Fruit fly (Drosophila melanogaster) whole organism, embryonic: ENCODE measurements around the gene glob1.
A peak's percentile ranks its signal among the peaks of the same experiment; 100 is the strongest.

Experiments used
- CG10462 ChIP-seq: fragments of 200-800 bp; sonication (Bioruptor generic); optimal IDR thresholded peaks from 2 replicates; lab custom pipeline; 2016; ENCODE audit warnings: missing biosample characterization, missing genetic modification characterization
- CG13424 ChIP-seq: fragments of 200-800 bp; sonication (Bioruptor generic); optimal IDR thresholded peaks from 2 replicates; lab custom pipeline; 2019; ENCODE audit warnings: missing biosample characterization, mild to moderate bottlenecking, missing genetic modification characterization, moderate library complexity
- CG14710 ChIP-seq: fragments of 200-800 bp; sonication (Bioruptor generic); optimal IDR thresholded peaks from 3 replicates; lab custom pipeline; 2019; ENCODE audit warnings: missing biosample characterization, mild to moderate bottlenecking, missing genetic modification characterization, moderate library complexity
- CG16813 ChIP-seq: fragments of 200-800 bp; sonication (Bioruptor generic); IDR thresholded peaks from 3 replicates; pipeline ENCODE4 v1.3.6; 2022; ENCODE audit warnings: missing biosample characterization, missing genetic modification characterization; ENCODE audit not compliant: partially characterized antibody
- CG17829 ChIP-seq: fragments of 200-800 bp; optimal IDR thresholded peaks from 2 replicates; lab custom pipeline; 2019; ENCODE audit warnings: missing biosample characterization, mild to moderate bottlenecking, missing genetic modification characterization, moderate library complexity
- CG2116 ChIP-seq: fragments of 200-800 bp; sonication (Bioruptor generic); optimal IDR thresholded peaks from 3 replicates; lab custom pipeline; 2018; ENCODE audit warnings: missing biosample characterization, mild to moderate bottlenecking, missing genetic modification characterization
- CG2120 ChIP-seq: fragments of 200-800 bp; sonication (Bioruptor generic); optimal IDR thresholded peaks from 3 replicates; lab custom pipeline; 2016; ENCODE audit warnings: missing biosample characterization, missing genetic modification characterization
- CG31441 ChIP-seq: fragments of 200-800 bp; sonication (Bioruptor generic); IDR thresholded peaks from 2 replicates; pipeline ENCODE4 v1.3.6; 2022; ENCODE audit warnings: missing biosample characterization, missing genetic modification characterization
- CG7357 ChIP-seq: fragments of 200-800 bp; sonication (Bioruptor generic); IDR thresholded peaks from 3 replicates; pipeline ENCODE4 v1.3.6; 2022; ENCODE audit warnings: missing biosample characterization, missing genetic modification characterization
- CG7987 ChIP-seq: fragments of 200-800 bp; sonication (Bioruptor generic); optimal IDR thresholded peaks from 2 replicates; lab custom pipeline; 2018; ENCODE audit warnings: missing biosample characterization, mild to moderate bottlenecking, missing genetic modification characterization, moderate library complexity
- CG8924 ChIP-seq: fragments of 200-800 bp; optimal IDR thresholded peaks from 3 replicates; lab custom pipeline; 2019; ENCODE audit warnings: missing biosample characterization, mild to moderate bottlenecking, missing genetic modification characterization, moderate library complexity
- CG9797 ChIP-seq: fragments of 200-800 bp; sonication (Bioruptor generic); optimal IDR thresholded peaks from 3 replicates; lab custom pipeline; 2018; ENCODE audit warnings: missing biosample characterization, mild to moderate bottlenecking, missing genetic modification characterization
- E2f2 ChIP-seq: fragments of 200-800 bp; sonication (Bioruptor generic); IDR thresholded peaks from 2 replicates; pipeline ENCODE4 v1.3.6; 2022; ENCODE audit warnings: missing biosample characterization, missing genetic modification characterization
- Ets97D ChIP-seq: fragments of 200-800 bp; sonication (Bioruptor generic); optimal IDR thresholded peaks from 3 replicates; lab custom pipeline; 2016; ENCODE audit warnings: missing biosample characterization, missing genetic modification characterization
- Hey ChIP-seq: fragments of 200-800 bp; sonication (Bioruptor generic); optimal IDR thresholded peaks from 3 replicates; lab custom pipeline; 2018; ENCODE audit warnings: missing biosample characterization, mild to moderate bottlenecking, missing genetic modification characterization
- Hmr ChIP-seq: fragments of 200-800 bp; sonication (Bioruptor generic); optimal IDR thresholded peaks from 3 replicates; lab custom pipeline; 2017; ENCODE audit warnings: mild to moderate bottlenecking, missing biosample characterization, missing genetic modification reagents, missing genetic modification characterization
- Max ChIP-seq: fragments of 200-800 bp; sonication (Bioruptor generic); optimal IDR thresholded peaks from 2 replicates; lab custom pipeline; 2016; ENCODE audit warnings: missing biosample characterization, mild to moderate bottlenecking, missing genetic modification characterization
- Med ChIP-seq: fragments of 200-800 bp; sonication (Bioruptor generic); peaks from one replicate; lab custom pipeline; 2016; ENCODE audit warnings: missing biosample characterization, missing genetic modification characterization, mild to moderate bottlenecking, inconsistent platforms, moderate library complexity
- Myb ChIP-seq: fragments of 200-800 bp; sonication (Bioruptor generic); optimal IDR thresholded peaks from 2 replicates; lab custom pipeline; 2016; ENCODE audit warnings: missing biosample characterization, missing genetic modification characterization
- Scr ChIP-seq: fragments of 200-800 bp; sonication (Bioruptor generic); IDR thresholded peaks from 2 replicates; pipeline ENCODE4 v1.3.6; 2022; ENCODE audit warnings: missing biosample characterization, missing genetic modification characterization; ENCODE audit not compliant: partially characterized antibody
- Sin3A ChIP-seq: fragments of >200 bp; optimal IDR thresholded peaks from 2 replicates; lab custom pipeline; 2018
- Sry-δ ChIP-seq: fragments of 200-800 bp; sonication (Bioruptor generic); optimal IDR thresholded peaks from 2 replicates; lab custom pipeline; 2016; ENCODE audit warnings: missing biosample characterization, missing genetic modification characterization
- Stat92E ChIP-seq, 3 experiments: fragments of >200 bp in 2 of 3; fragments of 200-800 bp in 1 of 3; sonication (Bioruptor generic) in 1 of 3; optimal IDR thresholded peaks; 2 replicates each; lab custom pipeline; 2017 to 2019; ENCODE audit warnings: missing biosample characterization in 3 of 3, missing genetic modification characterization in 3 of 3, mild to moderate bottlenecking in 1 of 3, moderate library complexity in 1 of 3
- TFAM ChIP-seq: fragments of 200-800 bp; sonication (Bioruptor generic); optimal IDR thresholded peaks from 2 replicates; lab custom pipeline; 2017; ENCODE audit warnings: missing biosample characterization, missing genetic modification characterization, inconsistent platforms
- YL-1 ChIP-seq: fragments of 200-800 bp; sonication (Bioruptor generic); optimal IDR thresholded peaks from 3 replicates; lab custom pipeline; 2017; ENCODE audit warnings: missing biosample characterization, mild to moderate bottlenecking, missing genetic modification characterization
- crp ChIP-seq, 2 experiments: fragments of 200-800 bp; sonication (Bioruptor generic); optimal IDR thresholded peaks; 2 replicates in 1 of 2; 3 replicates in 1 of 2; lab custom pipeline; 2017; ENCODE audit warnings: missing biosample characterization in 2 of 2, missing genetic modification characterization in 2 of 2, mild to moderate bottlenecking in 1 of 2, moderate library complexity in 1 of 2
- en ChIP-seq: fragments of 200-800 bp; sonication (Bioruptor generic); optimal IDR thresholded peaks from 2 replicates; lab custom pipeline; 2016; ENCODE audit warnings: missing biosample characterization, missing genetic modification characterization
- exex ChIP-seq: fragments of 200-800 bp; sonication (Bioruptor generic); optimal IDR thresholded peaks from 4 replicates; lab custom pipeline; 2018; ENCODE audit warnings: missing biosample characterization, mild to moderate bottlenecking, missing genetic modification characterization, moderate library complexity
- gfzf ChIP-seq: fragments of 200-800 bp; sonication (Bioruptor generic); optimal IDR thresholded peaks from 2 replicates; lab custom pipeline; 2016; ENCODE audit warnings: missing biosample characterization, mild to moderate bottlenecking, missing genetic modification characterization, moderate library complexity
- grau ChIP-seq: fragments of 200-800 bp; optimal IDR thresholded peaks from 3 replicates; lab custom pipeline; 2019; ENCODE audit warnings: missing biosample characterization, mild to moderate bottlenecking, missing genetic modification characterization, moderate library complexity
- gsb ChIP-seq: fragments of 200-800 bp; sonication (Bioruptor generic); IDR thresholded peaks from 2 replicates; pipeline ENCODE4 v1.3.6; 2022; ENCODE audit warnings: missing biosample characterization, missing genetic modification characterization
- ham ChIP-seq: fragments of 200-800 bp; sonication (Bioruptor generic); IDR thresholded peaks from 2 replicates; pipeline ENCODE4 v1.3.6; 2022; ENCODE audit warnings: missing biosample characterization, missing genetic modification characterization
- hkb ChIP-seq, 2 experiments: fragments of 200-800 bp in 1 of 2; fragments of >200 bp in 1 of 2; sonication (Bioruptor generic) in 1 of 2; IDR thresholded peaks in 1 of 2; optimal IDR thresholded peaks in 1 of 2; 2 replicates each; pipeline versions ENCODE4 v1.3.6 to Lab custom; 2017 to 2022; ENCODE audit warnings: missing biosample characterization in 1 of 2, missing genetic modification characterization in 1 of 2
- insv ChIP-seq, 2 experiments: fragments of 200-800 bp; sonication (Bioruptor generic); optimal IDR thresholded peaks; 3 replicates each; lab custom pipeline; 2016 to 2018; ENCODE audit warnings: missing biosample characterization in 2 of 2, missing genetic modification characterization in 2 of 2
- lilli ChIP-seq: fragments of 200-800 bp; sonication (Bioruptor generic); optimal IDR thresholded peaks from 3 replicates; lab custom pipeline; 2016; ENCODE audit warnings: missing biosample characterization, missing genetic modification characterization
- row ChIP-seq: fragments of 200-800 bp; sonication (Bioruptor generic); IDR thresholded peaks from 3 replicates; pipeline ENCODE4 v1.3.6; 2022; ENCODE audit warnings: missing biosample characterization, missing genetic modification characterization
- sim ChIP-seq: fragments of 200-800 bp; sonication (Bioruptor generic); IDR thresholded peaks from 2 replicates; pipeline ENCODE4 v1.3.6; 2022; ENCODE audit warnings: missing biosample characterization, missing genetic modification characterization
- slp2 ChIP-seq: fragments of 200-800 bp; sonication (Bioruptor generic); optimal IDR thresholded peaks from 2 replicates; lab custom pipeline; 2016; ENCODE audit warnings: missing biosample characterization, missing genetic modification characterization
- stwl ChIP-seq: fragments of 200-800 bp; sonication (Bioruptor generic); optimal IDR thresholded peaks from 3 replicates; lab custom pipeline; 2018; ENCODE audit warnings: missing biosample characterization, mild to moderate bottlenecking, missing genetic modification characterization, moderate library complexity
- zfh2 ChIP-seq: fragments of 200-800 bp; sonication (Bioruptor generic); optimal IDR thresholded peaks from 2 replicates; lab custom pipeline; 2016; ENCODE audit warnings: missing biosample characterization, missing genetic modification characterization

Gene glob1

DNA sequence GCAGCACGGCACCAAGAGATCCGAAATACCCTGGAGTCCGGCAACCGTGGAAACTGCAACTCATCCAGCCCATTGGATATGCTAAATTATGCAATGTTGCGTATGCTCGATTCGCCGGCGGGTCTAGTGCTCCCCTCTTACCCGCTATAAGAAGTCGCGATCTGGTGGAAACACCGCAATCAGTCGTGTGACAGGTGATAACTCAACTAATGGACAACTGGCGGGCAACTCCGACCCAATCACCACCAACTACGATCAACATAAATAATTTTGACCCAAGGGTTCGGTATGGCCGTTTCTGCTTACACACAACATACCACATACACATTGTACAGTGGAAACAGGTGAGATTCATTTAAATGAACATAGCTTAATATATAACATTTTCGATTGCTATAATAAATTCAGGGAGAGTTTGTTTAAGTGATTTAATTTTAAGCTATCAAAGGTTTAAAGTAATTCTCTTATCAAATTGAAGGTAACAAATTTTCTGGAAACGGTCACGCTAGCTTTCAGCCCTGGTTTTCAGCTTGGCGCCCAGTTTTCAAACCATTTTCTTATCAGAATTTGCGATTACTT, 47.2 kb downstream of the glob1 start, which contains the start of gene Hmt-1 (continued):
- TF ChIP-seq zfh2 (GFP tag; lab: Kevin White, UChicago) (no peak), crp (GFP tag; optimal IDR thresholded peaks at IDR 0.05; lab: Kevin White, UChicago) (peak in 1 of 2 experiments; percentile 32), Ets97D (GFP tag; lab: Kevin White, UChicago) (peak; percentile 58), CG10462 (GFP tag; lab: Kevin White, UChicago) (no peak), CG2120 (peak; percentile 31), hkb (optimal IDR thresholded peaks at IDR 0.05; lab: Kevin White, UChicago) (peak; percentile 11), hkb (GFP tag; IDR thresholded peaks at IDR 0.05; lab: Robert Waterston, UW) (no peak), insv (GFP tag; optimal IDR thresholded peaks at IDR 0.05; lab: Kevin White, UChicago) (peak; percentile 95 to 99), CG2116 (GFP tag; lab: Kevin White, UChicago) (peak; percentile 61), CG31441 (no peak), stwl (tag; lab: Kevin White, UChicago) (peak; percentile 52), CG7987 (GFP tag; lab: Kevin White, UChicago) (no peak), CG9797 (GFP tag; lab: Kevin White, UChicago) (peak; percentile 92), CG14710 (tag; lab: Kevin White, UChicago) (peak; percentile 80), Sin3A (lab: Kevin White, UChicago) (peak; percentile 85), Med (GFP tag; lab: Kevin White, UChicago) (peak; percentile 81), gfzf (GFP tag; lab: Kevin White, UChicago) (peak; percentile 91), Myb (GFP tag; lab: Kevin White, UChicago) (no peak), ham (GFP tag; lab: Robert Waterston, UW) (no peak), en (GFP tag; lab: Kevin White, UChicago) (no peak), CG17829 (tag; lab: Kevin White, UChicago) (peak; percentile 53), Hmr (GFP tag; lab: Kevin White, UChicago) (peak; percentile 8), slp2 (GFP tag; lab: Kevin White, UChicago) (no peak), CG7357 (GFP tag; lab: Robert Waterston, UW) (peak; percentile 92), CG16813 (GFP tag; lab: Robert Waterston, UW) (peak; percentile 23; the same call in 1 of the 3 replicates), lilli (GFP tag; lab: Kevin White, UChicago) (peak; percentile 43), sim (GFP tag; lab: Robert Waterston, UW) (no peak), exex (tag; lab: Kevin White, UChicago) (peak; percentile 13), E2f2 (GFP tag; lab: Robert Waterston, UW) (peak; percentile 97), grau (tag; lab: Kevin White, UChicago) (peak; percentile 77), Max (GFP tag; lab: Kevin White, UChicago) (peak; percentile 1), YL-1 (GFP tag; lab: Kevin White, UChicago) (peak; percentile 53), Scr (GFP tag; lab: Robert Waterston, UW) (no peak), CG8924 (tag; lab: Kevin White, UChicago) (peak; percentile 15), Hey (tag; lab: Kevin White, UChicago) (no peak), TFAM (GFP tag; lab: Kevin White, UChicago) (no peak), Sry-δ (GFP tag; lab: Kevin White, UChicago) (peak; percentile 42), row (peak; percentile 67), CG13424 (tag; lab: Kevin White, UChicago) (peak; percentile 5), gsb (GFP tag; lab: Robert Waterston, UW) (no peak), Stat92E (GFP tag; optimal IDR thresholded peaks at IDR 0.05; lab: Kevin White, UChicago) (peak in 1 of 3 experiments; percentile 29)
